Fruit fly (Drosophila melanogaster) whole organism: ENCODE measurements around the gene CG44000.

ENCODE experiments used
- CG8478 ChIP-seq: fragments of >200 bp; optimal IDR thresholded peaks from 2 replicates; lab custom pipeline; 2018; ENCODE audit warnings: inconsistent platforms
- Dll ChIP-seq: fragments of >200 bp; optimal IDR thresholded peaks from 2 replicates; lab custom pipeline; 2017
- EcR ChIP-seq, 2 experiments: fragments of >200 bp; optimal IDR thresholded peaks; 2 replicates each; lab custom pipeline; 2017; ENCODE audit warnings: missing biosample characterization in 2 of 2, missing genetic modification characterization in 2 of 2, missing genetic modification reagents in 2 of 2
- pan ChIP-seq: fragments of >200 bp; optimal IDR thresholded peaks from 2 replicates; lab custom pipeline; 2017
- psq ChIP-seq: fragments of >200 bp; optimal IDR thresholded peaks from 2 replicates; lab custom pipeline; 2017
- usp ChIP-seq: fragments of >200 bp; optimal IDR thresholded peaks from 2 replicates; lab custom pipeline; 2017; ENCODE audit warnings: missing biosample characterization, missing genetic modification characterization, mixed read lengths

CG44000 gene

DNA sequence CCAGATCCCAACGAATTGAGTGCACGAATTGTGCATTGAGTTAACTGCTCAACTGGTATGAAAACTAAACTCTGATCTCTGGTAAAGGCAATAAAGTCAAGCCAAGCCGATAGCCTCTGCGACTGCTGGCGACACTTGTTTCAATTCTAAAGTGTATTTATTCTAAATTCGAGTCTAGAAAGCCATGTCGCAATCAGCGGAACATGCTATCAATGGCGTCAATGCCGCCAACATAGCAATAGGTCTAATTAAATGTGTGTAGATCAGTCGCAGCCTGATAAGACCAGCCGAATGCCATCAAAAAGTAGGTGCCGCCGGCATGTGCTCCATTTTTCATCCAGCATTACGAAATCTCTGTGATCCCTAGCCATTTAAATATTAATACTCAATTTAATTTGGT, 17.5 kb upstream of the CG44000 start:
- TF ChIP-seq pan (lab: Kevin White, UChicago) (no peak), usp (GFP tag; lab: Kevin White, UChicago) (no peak), psq (lab: Kevin White, UChicago) (no peak), EcR (GFP tag; optimal IDR thresholded peaks at IDR 0.05; lab: Kevin White, UChicago) (no peak), Dll (no peak), CG8478 (lab: Kevin White, UChicago) (no peak)

- TF ChIP-seq EcR (GFP tag; optimal IDR thresholded peaks at IDR 0.05; lab: Kevin White, UChicago) = no peak
- TF ChIP-seq psq (lab: Kevin White, UChicago) = no peak
- no peak for TF ChIP-seq usp (GFP tag; lab: Kevin White, UChicago)
- no peak for TF ChIP-seq pan (lab: Kevin White, UChicago)
Observed at dm6 chr2L:5027321-5028069, 15.6 kb upstream of the CG44000 start.

- no peak for TF ChIP-seq Dll
- TF ChIP-seq usp (GFP tag; lab: Kevin White, UChicago) = no peak
- TF ChIP-seq psq (lab: Kevin White, UChicago) = no peak
Observed at dm6 chr2L:5028091-5028490, 15.0 kb upstream of the CG44000 start, which contains the start of gene vkg. Gene vkg (minus strand): TSS chr2L:5028191.

DNA sequence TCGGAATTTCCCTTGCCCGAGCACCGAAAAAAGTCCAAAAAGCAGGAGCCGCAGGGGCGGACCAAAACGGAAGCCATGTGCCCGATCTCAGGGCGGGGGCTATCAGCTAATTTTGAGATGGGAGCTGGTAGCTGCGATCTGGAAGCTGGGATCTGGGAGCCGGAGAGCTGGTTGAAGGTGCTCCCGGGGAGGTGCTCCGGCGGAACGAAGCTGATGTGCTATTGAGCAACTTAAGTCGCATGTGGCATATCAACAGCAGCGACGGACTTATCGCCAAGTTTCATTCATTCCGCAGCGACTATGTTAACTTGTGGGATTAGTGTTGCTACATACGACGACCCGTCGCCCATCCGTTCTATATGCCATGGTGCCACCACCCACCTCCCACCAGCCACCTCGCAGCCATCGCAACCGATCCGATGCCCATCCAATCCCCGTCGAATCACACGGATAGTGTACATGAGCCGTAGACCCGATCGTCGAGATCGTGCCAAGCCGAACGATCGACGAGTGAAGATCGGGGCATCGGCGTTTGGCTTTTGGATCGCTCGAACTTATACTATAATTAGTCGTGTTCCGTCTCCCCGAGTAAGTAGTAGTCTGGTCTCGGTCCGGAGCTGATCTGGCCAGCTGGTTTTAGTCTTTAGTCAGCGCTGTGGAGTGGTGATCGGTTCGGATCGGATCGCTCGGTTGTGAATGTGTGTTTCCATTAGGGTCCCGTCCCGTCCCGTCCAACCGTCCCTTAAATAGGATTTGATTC, 13.8 kb upstream of the CG44000 start, which contains the start of gene Col4a1:
Col4a1 (plus strand) TSS at position 561 of the 760 bp plus-strand sequence.
- no peak for TF ChIP-seq CG8478 (lab: Kevin White, UChicago)
- no peak for TF ChIP-seq Dll
- TF ChIP-seq pan (lab: Kevin White, UChicago) = no peak
- TF ChIP-seq psq (lab: Kevin White, UChicago) = no peak
- TF ChIP-seq EcR (GFP tag; optimal IDR thresholded peaks at IDR 0.05; lab: Kevin White, UChicago) = no peak
- no peak for TF ChIP-seq usp (GFP tag; lab: Kevin White, UChicago)

- TF ChIP-seq CG8478 (lab: Kevin White, UChicago) (no peak), Dll (no peak), pan (lab: Kevin White, UChicago) (no peak), EcR (GFP tag; optimal IDR thresholded peaks at IDR 0.05; lab: Kevin White, UChicago) (no peak), usp (GFP tag; lab: Kevin White, UChicago) (no peak), psq (lab: Kevin White, UChicago) (no peak)
Observed at dm6 chr2L:5029809-5030108, 13.3 kb upstream of the CG44000 start.

- TF ChIP-seq Dll = no peak
- no peak for TF ChIP-seq EcR (GFP tag; optimal IDR thresholded peaks at IDR 0.05; lab: Kevin White, UChicago)
- TF ChIP-seq usp (GFP tag; lab: Kevin White, UChicago) = no peak
- no peak for TF ChIP-seq pan (lab: Kevin White, UChicago)
- TF ChIP-seq CG8478 (lab: Kevin White, UChicago) = no peak
- TF ChIP-seq psq (lab: Kevin White, UChicago) = no peak
Observed at dm6 chr2L:5030535-5030934, 12.5 kb upstream of the CG44000 start.

- TF ChIP-seq usp (GFP tag; lab: Kevin White, UChicago) = no peak
- TF ChIP-seq CG8478 (lab: Kevin White, UChicago) = no peak
- no peak for TF ChIP-seq pan (lab: Kevin White, UChicago)
- no peak for TF ChIP-seq psq (lab: Kevin White, UChicago)
- no peak for TF ChIP-seq EcR (GFP tag; optimal IDR thresholded peaks at IDR 0.05; lab: Kevin White, UChicago)
- no peak for TF ChIP-seq Dll
Observed at dm6 chr2L:5031399-5031798, 11.7 kb upstream of the CG44000 start.

DNA sequence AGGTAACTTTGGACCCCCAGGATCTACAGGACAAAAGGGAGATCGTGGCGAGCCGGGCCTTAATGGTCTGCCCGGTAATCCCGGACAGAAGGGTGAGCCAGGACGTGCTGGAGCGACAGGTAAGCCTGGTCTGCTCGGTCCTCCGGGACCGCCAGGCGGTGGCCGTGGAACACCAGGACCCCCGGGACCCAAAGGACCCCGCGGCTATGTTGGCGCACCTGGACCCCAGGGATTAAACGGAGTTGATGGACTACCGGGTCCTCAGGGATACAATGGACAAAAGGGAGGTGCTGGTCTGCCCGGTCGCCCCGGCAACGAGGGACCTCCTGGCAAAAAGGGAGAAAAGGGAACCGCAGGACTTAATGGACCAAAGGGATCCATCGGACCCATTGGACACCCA, 11.2 kb upstream of the CG44000 start:
- no peak for TF ChIP-seq Dll
- no peak for TF ChIP-seq EcR (GFP tag; optimal IDR thresholded peaks at IDR 0.05; lab: Kevin White, UChicago)
- TF ChIP-seq psq (lab: Kevin White, UChicago) = no peak
- no peak for TF ChIP-seq pan (lab: Kevin White, UChicago)

DNA sequence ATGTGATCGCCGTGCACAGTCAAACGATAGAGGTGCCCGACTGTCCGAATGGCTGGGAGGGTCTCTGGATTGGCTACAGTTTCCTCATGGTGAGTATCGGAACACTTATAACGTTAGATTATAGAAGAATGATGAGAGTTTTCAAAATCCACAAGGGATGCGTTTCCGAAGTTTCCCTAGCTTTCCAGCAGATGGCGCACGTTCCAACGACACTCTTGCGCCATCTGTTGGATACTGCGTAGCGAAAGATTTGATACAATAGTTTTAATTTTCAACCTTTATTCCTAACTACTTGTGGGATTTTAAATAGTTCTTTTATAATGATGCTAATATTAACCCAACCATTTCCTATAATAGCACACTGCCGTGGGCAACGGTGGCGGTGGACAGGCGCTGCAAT, 7.0 kb upstream of the CG44000 start:
- TF ChIP-seq CG8478 (lab: Kevin White, UChicago) (no peak), EcR (GFP tag; optimal IDR thresholded peaks at IDR 0.05; lab: Kevin White, UChicago) (no peak), pan (lab: Kevin White, UChicago) (no peak), psq (lab: Kevin White, UChicago) (no peak), Dll (no peak), usp (GFP tag; lab: Kevin White, UChicago) (no peak)

DNA sequence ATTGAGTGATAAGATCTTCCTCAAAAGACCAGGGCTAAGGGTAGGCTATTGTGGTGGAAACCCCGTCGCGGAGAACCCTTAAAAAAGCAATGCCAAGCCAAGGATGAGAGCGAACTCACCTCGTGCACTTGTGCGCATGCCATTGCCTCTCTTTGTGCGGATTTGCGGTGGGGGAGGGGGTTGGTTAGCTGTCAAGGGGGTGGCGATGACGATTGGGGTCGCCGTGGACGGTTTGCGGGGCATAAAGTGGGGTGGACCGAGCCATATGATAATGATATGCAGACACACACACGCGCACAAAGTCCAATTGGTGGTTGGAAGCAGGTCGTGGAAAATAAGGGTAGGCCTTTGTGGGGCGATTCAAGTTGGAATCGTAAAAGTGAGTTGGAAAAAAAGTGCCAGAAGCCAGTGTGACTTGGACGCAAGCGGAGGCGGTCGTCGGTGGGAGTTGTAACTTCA, 5.6 kb upstream of the CG44000 start, which contains the start of the genes CG14042 and SP555:
CG14042 (plus strand) TSS at position 308 of the 459 bp plus-strand sequence.
SP555 (plus strand) TSS at position 308 of the 459 bp plus-strand sequence.
- TF ChIP-seq EcR (GFP tag; optimal IDR thresholded peaks at IDR 0.05; lab: Kevin White, UChicago) (no peak), psq (lab: Kevin White, UChicago) (no peak), CG8478 (lab: Kevin White, UChicago) (no peak), pan (lab: Kevin White, UChicago) (no peak)

dm6 chr2L:5042076-5042475, 994 bp upstream of the CG44000 start:
- TF ChIP-seq CG8478 (lab: Kevin White, UChicago) = no peak
- no peak for TF ChIP-seq pan (lab: Kevin White, UChicago)
- TF ChIP-seq psq (lab: Kevin White, UChicago) = no peak
- TF ChIP-seq Dll = no peak
- no peak for TF ChIP-seq usp (GFP tag; lab: Kevin White, UChicago)
- TF ChIP-seq EcR (GFP tag; optimal IDR thresholded peaks at IDR 0.05; lab: Kevin White, UChicago) = no peak
